Worm (Caenorhabditis elegans) whole organism, L1 larva: Measurements from ENCODE around the gene K08F4.3.

ENCODE experiments used
- aly-2 ChIP-seq: fragments of 150-350 bp; optimal IDR thresholded peaks from 2 replicates; lab custom pipeline; 2014; ENCODE audit warnings: missing biosample characterization, missing genetic modification characterization
- blmp-1 ChIP-seq: fragments of 150-350 bp; optimal IDR thresholded peaks from 2 replicates; lab custom pipeline; 2014; ENCODE audit warnings: missing biosample characterization, missing genetic modification characterization
- ceh-63 ChIP-seq: fragments of 200-800 bp; sonication (Bioruptor generic); optimal IDR thresholded peaks from 2 replicates; lab custom pipeline; 2018; ENCODE audit warnings: mild to moderate bottlenecking, missing genetic modification characterization, missing compliant biosample characterization
- ces-1 ChIP-seq: fragments of 150-350 bp; optimal IDR thresholded peaks from 2 replicates; lab custom pipeline; 2014; ENCODE audit warnings: missing biosample characterization, missing genetic modification reagents, missing genetic modification characterization
- efl-1 ChIP-seq, 4 experiments: fragments of 150-350 bp; optimal IDR thresholded peaks in 3 of 4; peaks in 1 of 4; 1 replicate in 1 of 4; 2 replicates in 3 of 4; lab custom pipeline; 2014; ENCODE audit warnings: missing biosample characterization in 2 of 4, missing genetic modification characterization in 2 of 4, missing genetic modification reagents in 2 of 4
- nhr-76 ChIP-seq: sonication (generic microtip); optimal IDR thresholded peaks from 2 replicates; lab custom pipeline; 2017; ENCODE audit warnings: missing biosample characterization, missing genetic modification characterization
- unc-130 ChIP-seq: fragments of 150-350 bp; optimal IDR thresholded peaks from 2 replicates; lab custom pipeline; 2017; ENCODE audit warnings: missing biosample characterization, missing genetic modification characterization, inconsistent platforms
- xbp-1 ChIP-seq: sonication (generic microtip); optimal IDR thresholded peaks from 2 replicates; lab custom pipeline; 2016; ENCODE audit warnings: missing genetic modification characterization, missing compliant biosample characterization
- zip-4 ChIP-seq: fragments of 200-800 bp; sonication (Bioruptor generic); optimal IDR thresholded peaks from 2 replicates; lab custom pipeline; 2018; ENCODE audit warnings: mild to moderate bottlenecking, missing genetic modification characterization, moderate library complexity, missing compliant biosample characterization

DNA sequence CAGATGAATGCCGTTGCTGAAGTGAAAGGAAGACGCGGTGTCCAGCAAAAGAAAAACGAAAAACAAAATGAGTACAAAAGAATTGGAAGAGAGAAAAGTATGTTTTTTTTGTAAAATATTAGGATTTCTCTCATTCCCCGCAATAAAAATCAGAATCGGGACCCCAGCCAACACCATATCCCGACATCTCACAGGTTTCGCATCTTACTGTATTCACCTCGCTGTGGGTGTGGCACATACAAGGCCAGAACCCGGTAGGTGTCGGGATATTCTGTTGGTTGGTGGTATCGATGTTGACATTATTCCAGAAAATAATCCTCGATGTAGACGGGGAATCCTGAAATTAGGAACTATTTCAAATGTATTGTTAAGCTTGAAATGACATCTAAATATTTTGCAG, 12.3 kb upstream of the K08F4.3 start:
- no peak for TF ChIP-seq xbp-1 (tag; lab: Kevin White, UChicago)
- no peak for TF ChIP-seq nhr-76
- TF ChIP-seq unc-130 (tag; lab: Kevin White, UChicago), result no peak
- TF ChIP-seq ceh-63 (GFP tag; lab: Kevin White, UChicago), result no peak
- no peak for TF ChIP-seq blmp-1 (tag; lab: Kevin White, UChicago)
- no peak for TF ChIP-seq zip-4 (GFP tag; lab: Kevin White, UChicago)
- no peak for TF ChIP-seq ces-1 (GFP tag; lab: Kevin White, UChicago)
- no peak for TF ChIP-seq efl-1 (optimal IDR thresholded peaks at IDR 0.05; lab: Kevin White, UChicago)
- no peak for TF ChIP-seq efl-1 (GFP tag; optimal IDR thresholded peaks at IDR 0.05 in 1 of 2; lab: Kevin White, UChicago)
- no peak for TF ChIP-seq aly-2 (tag; lab: Kevin White, UChicago)
